Worm (Caenorhabditis elegans): ENCODE data around the gene H04M03.3.

The H04M03.3 gene

DNA sequence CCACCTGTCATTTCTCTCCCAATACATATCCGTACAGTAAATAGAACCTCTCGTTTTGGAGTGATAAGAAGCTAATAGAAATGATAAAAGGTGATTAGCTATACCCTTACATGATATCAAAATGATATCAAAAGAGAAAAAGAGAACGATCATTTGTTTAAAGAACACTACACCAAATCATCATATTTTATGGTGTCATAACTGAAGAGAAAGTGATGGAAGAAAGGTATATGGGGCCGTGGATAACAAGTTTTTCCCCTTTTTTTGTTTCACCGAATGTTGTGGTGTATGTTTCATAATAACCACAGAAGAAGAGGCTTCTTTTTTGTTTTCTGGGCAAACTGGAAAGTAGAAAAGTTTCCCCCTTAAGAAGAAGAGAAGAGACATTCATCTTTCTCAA, 33.2 kb upstream of the H04M03.3 start:
- TF ChIP-seq blmp-1 (tag; optimal IDR thresholded peaks at IDR 0.05) (peak; percentile 72), elt-3 (tag; optimal IDR thresholded peaks at IDR 0.05) (no peak)

DNA sequence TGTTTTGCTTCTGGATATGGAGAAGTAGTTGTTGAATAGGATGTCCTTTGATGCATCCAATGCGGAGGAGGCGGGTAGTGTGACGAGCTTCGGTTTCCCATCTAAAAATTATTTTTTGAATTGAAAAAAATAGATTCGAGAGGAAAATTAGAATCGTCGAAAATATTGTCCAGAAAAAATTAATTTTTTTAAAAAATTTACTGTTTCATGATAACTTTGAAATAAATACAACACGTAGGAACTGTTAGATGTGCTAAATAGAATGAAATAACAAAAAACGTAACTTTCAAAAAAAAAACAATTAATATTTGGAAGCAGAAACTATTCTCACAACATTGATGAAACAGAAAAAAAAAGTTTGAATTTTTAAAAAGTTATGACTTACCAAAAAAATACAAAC, 31.5 kb upstream of the H04M03.3 start, which contains the start of gene C06E7.4:
TSS of gene C06E7.4 (minus strand) at position 101 of the 400 bp plus-strand sequence.
- TF ChIP-seq pax-3 (tag; optimal IDR thresholded peaks at IDR 0.05) (no peak), jun-1 (tag; optimal IDR thresholded peaks at IDR 0.05) (no peak), sox-4 (tag; optimal IDR thresholded peaks at IDR 0.05) (no peak), fos-1 (tag; optimal IDR thresholded peaks at IDR 0.05) (no peak), unc-98 (GFP tag; IDR thresholded peaks at IDR 0.05) (no peak), unc-86 (tag; optimal IDR thresholded peaks at IDR 0.05) (no peak), hpl-2 (GFP tag; optimal IDR thresholded peaks at IDR 0.05) (no peak), mdl-1 (tag; optimal IDR thresholded peaks at IDR 0.05) (no peak), nhr-19 (GFP tag; conservative IDR thresholded peaks at IDR 0.05) (no peak), ceh-88 (GFP tag; IDR thresholded peaks at IDR 0.05) (no peak), ceh-8 (GFP tag; optimal IDR thresholded peaks at IDR 0.05) (no peak), C04F5.9 (tag; optimal IDR thresholded peaks at IDR 0.05) (no peak), swsn-7 (tag; optimal IDR thresholded peaks at IDR 0.05) (no peak), mef-2 (tag; optimal IDR thresholded peaks at IDR 0.05) (no peak)

DNA sequence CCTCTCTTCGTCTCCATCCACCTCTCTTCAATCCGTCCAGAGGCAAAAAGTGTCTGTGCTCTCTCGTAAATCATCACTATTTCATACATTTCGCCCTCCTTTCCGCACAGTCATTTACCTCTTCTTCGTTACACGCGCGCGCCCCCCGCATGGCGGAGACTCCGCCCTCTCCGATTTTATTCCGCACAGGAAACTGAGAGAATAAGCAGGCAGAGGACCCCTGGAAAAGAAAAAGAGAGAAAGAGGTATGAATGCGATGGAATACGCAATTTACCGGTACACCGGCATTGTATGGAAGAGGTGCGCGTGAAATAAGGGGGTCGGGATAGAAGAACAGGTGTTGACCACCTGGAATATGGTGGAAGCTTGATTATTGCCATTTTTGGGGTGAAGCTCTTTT, 30.6 kb upstream of the H04M03.3 start:
- TF ChIP-seq pqm-1 (tag; optimal IDR thresholded peaks at IDR 0.05) (no peak), blmp-1 (tag; optimal IDR thresholded peaks at IDR 0.05) (peak; percentile 16), ceh-90 (tag; optimal IDR thresholded peaks at IDR 0.05) (no peak), aly-2 (tag; optimal IDR thresholded peaks at IDR 0.05) (no peak), dsc-1 (tag; optimal IDR thresholded peaks at IDR 0.05) (no peak)

DNA sequence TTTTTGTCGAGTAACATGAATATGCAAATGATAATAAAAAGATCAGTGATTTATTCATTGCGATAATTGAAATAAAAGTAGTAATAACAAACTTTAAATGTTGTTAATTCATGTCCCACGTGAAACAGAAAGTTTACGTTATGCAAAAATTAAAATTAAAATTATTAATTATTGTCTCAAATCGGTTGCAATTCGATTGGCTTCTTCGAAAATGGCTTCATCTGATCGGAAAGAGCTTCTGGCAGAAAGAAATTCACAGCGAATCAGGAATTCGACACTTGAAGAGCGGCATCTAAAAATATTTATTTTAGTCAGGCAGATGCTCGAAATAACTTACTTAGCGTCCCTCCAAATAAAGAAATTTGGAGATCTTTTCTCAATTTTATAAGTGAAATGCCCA, 25.5 kb upstream of the H04M03.3 start, which contains the start of gene spe-27:
TSS of gene spe-27 (minus strand) at position 101 of the 400 bp plus-strand sequence.
- TF ChIP-seq unc-30 (tag; optimal IDR thresholded peaks at IDR 0.05) = no peak
- no peak for TF ChIP-seq nhr-71 (tag; optimal IDR thresholded peaks at IDR 0.05)
- no peak for TF ChIP-seq skn-1 (tag; optimal IDR thresholded peaks at IDR 0.05)
- TF ChIP-seq isw-1 (GFP tag; IDR thresholded peaks at IDR 0.05) = no peak
- TF ChIP-seq swsn-7 (tag; optimal IDR thresholded peaks at IDR 0.05) = no peak
- TF ChIP-seq nhr-85 (tag) = no peak
- TF ChIP-seq nhr-90 (tag; optimal IDR thresholded peaks at IDR 0.05; ENCODE audit: poor library complexity) = no peak
- TF ChIP-seq unc-62 (GFP tag; optimal IDR thresholded peaks at IDR 0.05) = no peak

DNA sequence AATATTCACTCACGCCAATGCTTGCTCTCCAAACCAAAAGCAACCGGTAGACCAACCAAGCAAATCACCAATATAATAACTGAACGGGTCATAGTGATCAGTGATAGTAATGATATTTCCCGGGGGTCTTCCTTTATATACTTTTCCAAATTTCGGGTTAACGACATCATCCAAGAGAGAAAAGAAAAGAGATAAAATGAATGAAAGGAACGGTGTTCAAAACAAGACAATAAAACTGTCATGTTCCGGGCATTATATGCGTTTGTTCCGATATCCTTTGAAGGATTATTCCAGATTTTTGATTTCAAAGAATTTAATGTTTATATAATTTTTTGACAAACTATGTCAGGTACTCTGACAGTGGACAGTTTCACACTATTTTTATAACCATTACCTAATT, 24.2 kb upstream of the H04M03.3 start, which contains the start of gene C06E7.88:
TSS of gene C06E7.88 (minus strand) at position 101 of the 400 bp plus-strand sequence.
- no peak for TF ChIP-seq jun-1 (tag; optimal IDR thresholded peaks at IDR 0.05)
- TF ChIP-seq egl-27 (tag; optimal IDR thresholded peaks at IDR 0.05) = no peak
- TF ChIP-seq mef-2 (tag; optimal IDR thresholded peaks at IDR 0.05) = no peak
- no peak for TF ChIP-seq unc-30 (tag; optimal IDR thresholded peaks at IDR 0.05)
- TF ChIP-seq skn-1 (tag; optimal IDR thresholded peaks at IDR 0.05) = no peak
- TF ChIP-seq unc-130 (tag; optimal IDR thresholded peaks at IDR 0.05) = no peak
- no peak for TF ChIP-seq dsc-1 (tag; optimal IDR thresholded peaks at IDR 0.05)
- TF ChIP-seq zag-1 (tag; optimal IDR thresholded peaks at IDR 0.05) = no peak
- no peak for TF ChIP-seq efl-1 (optimal IDR thresholded peaks at IDR 0.05)
- TF ChIP-seq efl-1 (GFP tag; optimal IDR thresholded peaks at IDR 0.05 in 1 of 2) = no peak
- no peak for TF ChIP-seq Y116A8C.19 (tag; optimal IDR thresholded peaks at IDR 0.05; ENCODE audit: borderline replicate concordance)
- no peak for TF ChIP-seq lin-39 (tag; optimal IDR thresholded peaks at IDR 0.05)
- TF ChIP-seq swsn-7 (tag; optimal IDR thresholded peaks at IDR 0.05) = no peak
- no peak for TF ChIP-seq dpl-1 (GFP tag; optimal IDR thresholded peaks at IDR 0.05)
- no peak for TF ChIP-seq elt-2 (tag; optimal IDR thresholded peaks at IDR 0.05)
- TF ChIP-seq ets-5 (GFP tag; IDR thresholded peaks at IDR 0.05) = no peak
- TF ChIP-seq ceh-8 (GFP tag; optimal IDR thresholded peaks at IDR 0.05) = no peak
- no peak for TF ChIP-seq mab-9 (GFP tag; IDR thresholded peaks at IDR 0.05)
- TF ChIP-seq hlh-4 (tag; optimal IDR thresholded peaks at IDR 0.05) = no peak
- no peak for TF ChIP-seq nhr-90 (tag; optimal IDR thresholded peaks at IDR 0.05; ENCODE audit: poor library complexity)

Data from whole organism, L1 larva.